Fruit fly (Drosophila melanogaster) whole organism, embryonic: ENCODE data around the gene CG15922.

Experiments
- B-H2 ChIP-seq: fragments of 200-800 bp; sonication (Bioruptor generic); optimal IDR thresholded peaks from 2 replicates; lab custom pipeline; 2018; ENCODE audit warnings: missing biosample characterization, mild to moderate bottlenecking, missing genetic modification characterization
- CG11560 ChIP-seq: fragments of 200-800 bp; sonication (Bioruptor generic); IDR thresholded peaks from 3 replicates; pipeline ENCODE4 v1.3.6; 2022; ENCODE audit warnings: missing biosample characterization, missing genetic modification characterization
- CG13775 ChIP-seq: fragments of 200-800 bp; sonication (Bioruptor generic); optimal IDR thresholded peaks from 3 replicates; lab custom pipeline; 2017; ENCODE audit warnings: missing biosample characterization, mild to moderate bottlenecking, missing genetic modification characterization
- CG17361 ChIP-seq: fragments of 200-800 bp; sonication (Bioruptor generic); IDR thresholded peaks from 3 replicates; pipeline ENCODE4 v1.3.6; 2022; ENCODE audit warnings: missing biosample characterization, missing genetic modification characterization
- CG18262 ChIP-seq: fragments of 200-800 bp; optimal IDR thresholded peaks from 3 replicates; lab custom pipeline; 2019; ENCODE audit warnings: missing biosample characterization, mild to moderate bottlenecking, missing genetic modification characterization, moderate library complexity
- CG30020 ChIP-seq: fragments of 200-800 bp; optimal IDR thresholded peaks from 2 replicates; lab custom pipeline; 2019; ENCODE audit warnings: missing biosample characterization, mild to moderate bottlenecking, missing genetic modification characterization, moderate library complexity
- CG31441 ChIP-seq: fragments of 200-800 bp; sonication (Bioruptor generic); IDR thresholded peaks from 2 replicates; pipeline ENCODE4 v1.3.6; 2022; ENCODE audit warnings: missing biosample characterization, missing genetic modification characterization
- CG32772 ChIP-seq: fragments of 200-800 bp; sonication (Bioruptor generic); IDR thresholded peaks from 2 replicates; pipeline ENCODE4 v1.3.6; 2022; ENCODE audit warnings: missing biosample characterization, missing genetic modification characterization
- CG34376 ChIP-seq: fragments of 200-800 bp; sonication (Bioruptor generic); optimal IDR thresholded peaks from 2 replicates; lab custom pipeline; 2018; ENCODE audit warnings: missing biosample characterization, mild to moderate bottlenecking, missing genetic modification characterization
- CG7556 ChIP-seq: fragments of 200-800 bp; sonication (Bioruptor generic); optimal IDR thresholded peaks from 2 replicates; lab custom pipeline; 2017; ENCODE audit warnings: missing biosample characterization, mild to moderate bottlenecking, missing genetic modification characterization
- CG7839 ChIP-seq: fragments of 200-800 bp; sonication (Bioruptor generic); optimal IDR thresholded peaks from 3 replicates; lab custom pipeline; 2018; ENCODE audit warnings: missing biosample characterization, mild to moderate bottlenecking, missing genetic modification characterization, moderate library complexity
- CG7928 ChIP-seq: fragments of 200-800 bp; sonication (Bioruptor generic); optimal IDR thresholded peaks from 2 replicates; lab custom pipeline; 2017; ENCODE audit warnings: missing biosample characterization, mild to moderate bottlenecking, missing genetic modification characterization
- CG8290 ChIP-seq, 3 experiments: fragments of 200-800 bp; sonication (Bioruptor generic); optimal IDR thresholded peaks; 2 replicates each; lab custom pipeline; 2016 to 2019; ENCODE audit warnings: missing biosample characterization in 3 of 3, missing genetic modification characterization in 3 of 3, mild to moderate bottlenecking in 2 of 3, moderate library complexity in 1 of 3
- CG9817 ChIP-seq: fragments of 200-800 bp; sonication (Bioruptor generic); optimal IDR thresholded peaks from 2 replicates; lab custom pipeline; 2018; ENCODE audit warnings: missing biosample characterization, mild to moderate bottlenecking, missing genetic modification characterization, moderate library complexity
- CTCF ChIP-seq: fragments of 200-800 bp; sonication (Bioruptor generic); optimal IDR thresholded peaks from 2 replicates; lab custom pipeline; 2017; ENCODE audit warnings: missing biosample characterization, mild to moderate bottlenecking, missing genetic modification characterization, moderate library complexity
- Dad ChIP-seq: fragments of 200-800 bp; sonication (Bioruptor generic); optimal IDR thresholded peaks from 3 replicates; lab custom pipeline; 2016; ENCODE audit warnings: missing biosample characterization, missing genetic modification characterization
- Dp ChIP-seq: fragments of 200-800 bp; sonication (Bioruptor generic); optimal IDR thresholded peaks from 2 replicates; lab custom pipeline; 2018; ENCODE audit warnings: missing biosample characterization, mild to moderate bottlenecking, missing genetic modification characterization, moderate library complexity
- Fer1 ChIP-seq: fragments of 200-800 bp; sonication (Bioruptor generic); optimal IDR thresholded peaks from 2 replicates; lab custom pipeline; 2017; ENCODE audit warnings: missing biosample characterization, mild to moderate bottlenecking, missing genetic modification characterization
- Gsc ChIP-seq: fragments of 200-800 bp; sonication (Bioruptor generic); IDR thresholded peaks from 2 replicates; pipeline ENCODE4 v1.3.6; 2022; ENCODE audit warnings: missing biosample characterization, missing genetic modification characterization
- HLH54F ChIP-seq: fragments of 200-800 bp; sonication (Bioruptor generic); optimal IDR thresholded peaks from 3 replicates; lab custom pipeline; 2016; ENCODE audit warnings: missing biosample characterization, missing genetic modification characterization
- Hmr ChIP-seq: fragments of 200-800 bp; sonication (Bioruptor generic); optimal IDR thresholded peaks from 3 replicates; lab custom pipeline; 2017; ENCODE audit warnings: mild to moderate bottlenecking, missing biosample characterization, missing genetic modification reagents, missing genetic modification characterization
- Hr3 ChIP-seq: fragments of 200-800 bp; sonication (Bioruptor generic); optimal IDR thresholded peaks from 3 replicates; lab custom pipeline; 2016; ENCODE audit warnings: missing biosample characterization, missing genetic modification characterization
- Lhr ChIP-seq: fragments of 200-800 bp; sonication (Bioruptor generic); optimal IDR thresholded peaks from 3 replicates; lab custom pipeline; 2017; ENCODE audit warnings: mild to moderate bottlenecking, missing biosample characterization, missing genetic modification reagents, missing genetic modification characterization
- NFAT ChIP-seq: fragments of 200-800 bp; sonication (Bioruptor generic); IDR thresholded peaks from 2 replicates; pipeline ENCODE4 v1.3.6; 2022; ENCODE audit warnings: missing biosample characterization, missing genetic modification characterization
- Ravus ChIP-seq: fragments of 200-800 bp; sonication (Bioruptor generic); IDR thresholded peaks from 2 replicates; pipeline ENCODE4 v1.3.6; 2022; ENCODE audit warnings: missing biosample characterization, missing genetic modification characterization
- Six4 ChIP-seq: fragments of 200-800 bp; sonication (Bioruptor generic); optimal IDR thresholded peaks from 2 replicates; lab custom pipeline; 2016; ENCODE audit warnings: missing biosample characterization, missing genetic modification characterization
- Vsx1 ChIP-seq: fragments of 200-800 bp; sonication (Bioruptor generic); optimal IDR thresholded peaks from 2 replicates; lab custom pipeline; 2017; ENCODE audit warnings: missing biosample characterization, mild to moderate bottlenecking, missing genetic modification characterization, missing genetic modification reagents
- amos ChIP-seq: fragments of 200-800 bp; sonication (Bioruptor generic); IDR thresholded peaks from 2 replicates; pipeline ENCODE4 v1.3.6; 2022; ENCODE audit warnings: missing biosample characterization, missing genetic modification characterization; ENCODE audit not compliant: partially characterized antibody
- croc ChIP-seq: fragments of 200-800 bp; sonication (Bioruptor generic); conservative IDR thresholded peaks from 3 replicates; pipeline ENCODE4 v1.3.6; 2022; ENCODE audit warnings: missing biosample characterization, missing genetic modification characterization
- ems ChIP-seq: fragments of 200-800 bp; sonication (Bioruptor generic); optimal IDR thresholded peaks from 3 replicates; lab custom pipeline; 2016; ENCODE audit warnings: missing biosample characterization, missing genetic modification characterization
- fd96Cb ChIP-seq: fragments of 200-800 bp; sonication (Bioruptor generic); optimal IDR thresholded peaks from 2 replicates; lab custom pipeline; 2018; ENCODE audit warnings: missing biosample characterization, mild to moderate bottlenecking, missing genetic modification characterization, moderate library complexity
- gro ChIP-seq: fragments of 200-800 bp; sonication (Bioruptor generic); optimal IDR thresholded peaks from 2 replicates; lab custom pipeline; 2016; ENCODE audit warnings: missing biosample characterization, missing genetic modification characterization
- insv ChIP-seq, 2 experiments: fragments of 200-800 bp; sonication (Bioruptor generic); optimal IDR thresholded peaks; 3 replicates each; lab custom pipeline; 2016 to 2018; ENCODE audit warnings: missing biosample characterization in 2 of 2, missing genetic modification characterization in 2 of 2
- jigr1 ChIP-seq: fragments of 200-800 bp; sonication (Bioruptor generic); IDR thresholded peaks from 3 replicates; pipeline ENCODE4 v1.3.6; 2022; ENCODE audit warnings: missing biosample characterization, missing genetic modification characterization
- pan ChIP-seq, 4 experiments: fragments of >200 bp in 3 of 4; fragments of 200-800 bp in 1 of 4; sonication (Bioruptor generic) in 1 of 4; optimal IDR thresholded peaks in 3 of 4; IDR thresholded peaks in 1 of 4; 2 replicates each; pipeline versions ENCODE4 v1.3.6 to Lab custom; 2017 to 2022; ENCODE audit warnings: missing biosample characterization in 2 of 4, missing genetic modification characterization in 2 of 4, mixed read lengths in 1 of 4
- row ChIP-seq: fragments of 200-800 bp; sonication (Bioruptor generic); IDR thresholded peaks from 3 replicates; pipeline ENCODE4 v1.3.6; 2022; ENCODE audit warnings: missing biosample characterization, missing genetic modification characterization
- salm ChIP-seq: fragments of 200-800 bp; sonication (Bioruptor generic); optimal IDR thresholded peaks from 2 replicates; lab custom pipeline; 2018; ENCODE audit warnings: missing biosample characterization, mild to moderate bottlenecking, missing genetic modification characterization
- sc ChIP-seq, 3 experiments: fragments of >200 bp in 2 of 3; fragments of 200-800 bp in 1 of 3; sonication (Bioruptor generic) in 1 of 3; optimal IDR thresholded peaks; 2 replicates in 2 of 3; 3 replicates in 1 of 3; lab custom pipeline; 2017; ENCODE audit warnings: mild to moderate bottlenecking in 1 of 3, missing biosample characterization in 1 of 3, missing genetic modification characterization in 1 of 3, missing genetic modification reagents in 1 of 3
- schlank ChIP-seq: fragments of 200-800 bp; sonication (Bioruptor generic); optimal IDR thresholded peaks from 2 replicates; lab custom pipeline; 2018; ENCODE audit warnings: missing biosample characterization, mild to moderate bottlenecking, missing genetic modification characterization
- scrt ChIP-seq: fragments of 200-800 bp; sonication (Bioruptor generic); optimal IDR thresholded peaks from 2 replicates; lab custom pipeline; 2018; ENCODE audit warnings: missing biosample characterization, mild to moderate bottlenecking, missing genetic modification characterization, moderate library complexity
- sd ChIP-seq: fragments of 200-800 bp; sonication (Bioruptor generic); optimal IDR thresholded peaks from 3 replicates; lab custom pipeline; 2018; ENCODE audit warnings: missing biosample characterization, mild to moderate bottlenecking, missing genetic modification characterization, moderate library complexity
- sisA ChIP-seq: fragments of 200-800 bp; sonication (Bioruptor generic); IDR thresholded peaks from 2 replicates; pipeline ENCODE4 v1.3.6; 2022; ENCODE audit warnings: missing biosample characterization, missing genetic modification characterization
- ssp ChIP-seq: fragments of 200-800 bp; sonication (Bioruptor generic); IDR thresholded peaks from 2 replicates; pipeline ENCODE4 v1.3.6; 2022; ENCODE audit warnings: missing biosample characterization, missing genetic modification characterization
- tup ChIP-seq: fragments of 200-800 bp; sonication (Bioruptor generic); optimal IDR thresholded peaks from 2 replicates; lab custom pipeline; 2016; ENCODE audit warnings: missing biosample characterization, mild to moderate bottlenecking, missing genetic modification characterization, moderate library complexity
- vfl ChIP-seq: fragments of 200-800 bp; sonication (Bioruptor generic); optimal IDR thresholded peaks from 2 replicates; lab custom pipeline; 2016; ENCODE audit warnings: missing biosample characterization, missing genetic modification characterization
- vnd ChIP-seq: fragments of 200-800 bp; sonication (Bioruptor generic); IDR thresholded peaks from 3 replicates; pipeline ENCODE4 v1.3.6; 2022; ENCODE audit warnings: missing biosample characterization, missing genetic modification characterization; ENCODE audit not compliant: partially characterized antibody
- vvl ChIP-seq: fragments of 200-800 bp; sonication (Bioruptor generic); IDR thresholded peaks from 2 replicates; pipeline ENCODE4 v1.3.6; 2022; ENCODE audit warnings: missing biosample characterization, missing genetic modification characterization
- zf30C ChIP-seq: fragments of 200-800 bp; sonication (Bioruptor generic); optimal IDR thresholded peaks from 3 replicates; lab custom pipeline; 2018; ENCODE audit warnings: missing biosample characterization, mild to moderate bottlenecking, missing genetic modification characterization
- zfh1 ChIP-seq: fragments of 200-800 bp; sonication (Bioruptor generic); IDR thresholded peaks from 3 replicates; pipeline ENCODE4 v1.3.6; 2022; ENCODE audit warnings: missing biosample characterization, missing genetic modification characterization
- zfh2 ChIP-seq: fragments of 200-800 bp; sonication (Bioruptor generic); optimal IDR thresholded peaks from 2 replicates; lab custom pipeline; 2016; ENCODE audit warnings: missing biosample characterization, missing genetic modification characterization

CG15922 gene

DNA sequence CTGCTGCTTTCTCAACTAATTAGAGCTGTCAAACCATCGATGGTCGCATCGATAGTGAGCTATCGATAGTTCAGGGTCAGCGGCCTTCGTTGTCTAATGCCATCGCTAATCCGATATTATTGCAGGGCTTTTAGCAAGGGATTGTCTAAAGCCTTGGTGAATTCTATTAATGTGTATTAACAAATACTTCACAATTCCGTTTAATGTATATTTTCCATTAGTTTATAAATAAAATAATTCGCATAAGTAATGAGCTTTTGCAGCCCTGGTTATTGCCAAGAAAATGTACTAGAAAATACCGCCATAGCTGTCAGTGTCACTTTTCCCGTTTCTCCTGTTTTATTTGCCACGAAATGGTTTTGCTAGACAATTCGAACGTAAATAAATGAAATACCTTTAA, 19.7 kb upstream of the CG15922 start, which contains the start of the genes EloB and Srp14 (continued):
- TF ChIP-seq jigr1 (GFP tag; lab: Robert Waterston, UW) (no peak), Hmr (no peak), amos (GFP tag; lab: Robert Waterston, UW) (peak; percentile 97), CG8290 (GFP tag; optimal IDR thresholded peaks at IDR 0.05; lab: Kevin White, UChicago) (peak; percentile 61), CG8290 (tag; optimal IDR thresholded peaks at IDR 0.05; lab: Kevin White, UChicago) (peak; percentile 8 to 73), zf30C (GFP tag; lab: Kevin White, UChicago) (no peak), Fer1 (GFP tag; lab: Kevin White, UChicago) (peak; percentile 78), CG17361 (GFP tag; lab: Robert Waterston, UW) (peak; percentile 83), gro (GFP tag; lab: Kevin White, UChicago) (peak; percentile 87), CG31441 (GFP tag; lab: Robert Waterston, UW) (peak; percentile 80; the same call in 1 of the 2 replicates), CG30020 (tag; lab: Kevin White, UChicago) (peak; percentile 75), NFAT (GFP tag; lab: Robert Waterston, UW) (peak; percentile 86), ems (GFP tag; lab: Kevin White, UChicago) (peak; percentile 82), CTCF (GFP tag; lab: Kevin White, UChicago) (peak; percentile 19), vvl (GFP tag; lab: Robert Waterston, UW) (peak; percentile 96), zfh1 (GFP tag; lab: Robert Waterston, UW) (peak; percentile 83), Dp (GFP tag; lab: Kevin White, UChicago) (peak; percentile 44), zfh2 (GFP tag; lab: Kevin White, UChicago) (peak; percentile 90), croc (GFP tag; lab: Robert Waterston, UW) (0 out of 3 replicates have a peak, but pooled peaks have one; percentile 30), sc (optimal IDR thresholded peaks at IDR 0.05; lab: Kevin White, UChicago) (no peak), sc (GFP tag; optimal IDR thresholded peaks at IDR 0.05; lab: Kevin White, UChicago) (no peak), CG9817 (tag; lab: Kevin White, UChicago) (peak; percentile 86), HLH54F (peak; percentile 80), Lhr (peak; percentile 77), scrt (GFP tag; lab: Kevin White, UChicago) (peak; percentile 71), CG7928 (peak; percentile 96), sisA (GFP tag; lab: Robert Waterston, UW) (peak; percentile 60), Dad (GFP tag; lab: Kevin White, UChicago) (peak; percentile 81), salm (tag; lab: Kevin White, UChicago) (peak; percentile 76), Vsx1 (GFP tag; lab: Kevin White, UChicago) (no peak), Hr3 (GFP tag; lab: Kevin White, UChicago) (peak; percentile 78), vfl (GFP tag; lab: Kevin White, UChicago) (peak; percentile 90), vnd (GFP tag; lab: Robert Waterston, UW) (peak; percentile 94), schlank (tag; lab: Kevin White, UChicago) (peak; percentile 47), B-H2 (GFP tag; lab: Kevin White, UChicago) (peak; percentile 90), pan (optimal IDR thresholded peaks at IDR 0.05; lab: Kevin White, UChicago) (no peak), pan (GFP tag; optimal IDR thresholded peaks at IDR 0.05 in 1 of 2, IDR thresholded peaks at IDR 0.05 in 1 of 2) (peak in 1 of 2 experiments; percentile 70), CG7839 (peak; percentile 77), row (GFP tag; lab: Robert Waterston, UW) (peak; percentile 91), sd (tag; lab: Kevin White, UChicago) (no peak), CG13775 (GFP tag; lab: Kevin White, UChicago) (peak; percentile 87), Six4 (GFP tag; lab: Kevin White, UChicago) (peak; percentile 61), CG32772 (peak; percentile 53), Ravus (no peak), tup (peak; percentile 60), CG34376 (GFP tag; lab: Kevin White, UChicago) (peak; percentile 75), CG7556 (GFP tag; lab: Kevin White, UChicago) (peak; percentile 68), CG18262 (tag; lab: Kevin White, UChicago) (peak; percentile 77), insv (GFP tag; optimal IDR thresholded peaks at IDR 0.05; lab: Kevin White, UChicago) (peak in 1 of 2 experiments; percentile 52), Gsc (no peak), fd96Cb (peak; percentile 62), CG11560 (peak; percentile 51; the same call in 1 of the 3 replicates), ssp (GFP tag; lab: Robert Waterston, UW) (peak; percentile 54)
